Worm (Caenorhabditis elegans): ENCODE data around the gene F49F1.11.

DNA sequence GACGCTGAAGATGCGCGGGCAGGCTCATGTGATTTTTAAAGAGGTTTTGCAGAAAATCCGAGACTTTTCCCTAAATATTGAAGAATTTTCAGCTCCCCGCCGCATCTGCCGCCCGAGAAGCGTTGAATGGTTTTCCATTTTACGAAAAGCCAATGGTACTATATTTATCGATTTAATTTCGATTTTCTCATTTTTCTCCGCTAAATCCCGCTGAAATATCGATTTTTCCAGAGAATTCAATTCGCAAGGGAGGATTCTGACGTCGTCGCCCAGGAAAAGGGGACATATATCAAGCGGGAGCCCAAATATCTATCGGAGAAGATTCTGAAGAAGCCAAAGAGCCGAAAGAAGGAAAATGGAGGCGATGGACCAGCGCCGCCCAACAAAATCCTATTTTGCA, 31.0 kb upstream of the F49F1.11 start:
- TF ChIP-seq mes-4 (tag; optimal IDR thresholded peaks at IDR 0.05) (no peak), pha-4 (tag; optimal IDR thresholded peaks at IDR 0.05) (no peak), lin-26 (GFP tag; IDR thresholded peaks at IDR 0.05) (no peak), F57C9.4 (tag; optimal IDR thresholded peaks at IDR 0.05) (no peak), lag-1 (GFP tag; IDR thresholded peaks at IDR 0.05) (no peak)

Data from whole organism, young adult.